Worm (Caenorhabditis elegans) whole organism, L1 larva: ENCODE results near the gene C49H3.12.

ENCODE experiments used
- C16A3.4 ChIP-seq: fragments of 150-350 bp; optimal IDR thresholded peaks from 2 replicates; lab custom pipeline; 2014; ENCODE audit warnings: missing biosample characterization, missing genetic modification characterization
- F16B12.6 ChIP-seq: fragments of 150-350 bp; optimal IDR thresholded peaks from 2 replicates; lab custom pipeline; 2014; ENCODE audit warnings: missing biosample characterization, missing genetic modification characterization
- Y116A8C.19 ChIP-seq: sonication (generic microtip); optimal IDR thresholded peaks from 2 replicates; lab custom pipeline; 2016; ENCODE audit warnings: missing compliant biosample characterization, missing genetic modification characterization, borderline replicate concordance
- aha-1 ChIP-seq: fragments of 150-350 bp; optimal IDR thresholded peaks from 2 replicates; lab custom pipeline; 2014; ENCODE audit warnings: missing biosample characterization, missing genetic modification characterization
- ama-1 ChIP-seq: fragments of 150-350 bp; optimal IDR thresholded peaks from 2 replicates; lab custom pipeline; 2014
- ceh-63 ChIP-seq: fragments of 200-800 bp; sonication (Bioruptor generic); optimal IDR thresholded peaks from 2 replicates; lab custom pipeline; 2018; ENCODE audit warnings: mild to moderate bottlenecking, missing genetic modification characterization, missing compliant biosample characterization
- ceh-88 ChIP-seq: fragments of 200-800 bp; sonication (Bioruptor generic); IDR thresholded peaks from 2 replicates; pipeline ENCODE4 v1.3.6; 2022; ENCODE audit warnings: missing genetic modification characterization, missing compliant biosample characterization
- ceh-90 ChIP-seq: sonication (generic microtip); optimal IDR thresholded peaks from 2 replicates; lab custom pipeline; 2016; ENCODE audit warnings: missing genetic modification characterization, missing compliant biosample characterization
- ces-1 ChIP-seq: fragments of 150-350 bp; optimal IDR thresholded peaks from 2 replicates; lab custom pipeline; 2014; ENCODE audit warnings: missing biosample characterization, missing genetic modification reagents, missing genetic modification characterization
- dpl-1 ChIP-seq, 3 experiments: fragments of 150-350 bp in 2 of 3; sonication (generic microtip) in 1 of 3; optimal IDR thresholded peaks; 2 replicates each; lab custom pipeline; 2014 to 2017; ENCODE audit warnings: missing biosample characterization in 3 of 3, missing genetic modification characterization in 3 of 3, missing genetic modification reagents in 3 of 3
- dsc-1 ChIP-seq: sonication (generic microtip); optimal IDR thresholded peaks from 2 replicates; lab custom pipeline; 2016; ENCODE audit warnings: mild to moderate bottlenecking, missing genetic modification characterization, missing compliant biosample characterization
- efl-1 ChIP-seq, 4 experiments: fragments of 150-350 bp; optimal IDR thresholded peaks in 3 of 4; peaks in 1 of 4; 1 replicate in 1 of 4; 2 replicates in 3 of 4; lab custom pipeline; 2014; ENCODE audit warnings: missing biosample characterization in 2 of 4, missing genetic modification characterization in 2 of 4, missing genetic modification reagents in 2 of 4
- egl-27 ChIP-seq, 2 experiments: fragments of 150-350 bp in 1 of 2; sonication (generic microtip); optimal IDR thresholded peaks; 3 replicates each; lab custom pipeline; 2017 to 2018; ENCODE audit warnings: missing biosample characterization in 2 of 2, missing genetic modification characterization in 2 of 2, missing genetic modification reagents in 2 of 2
- fkh-10 ChIP-seq: sonication (generic microtip); optimal IDR thresholded peaks from 2 replicates; lab custom pipeline; 2017; ENCODE audit warnings: missing biosample characterization, missing genetic modification reagents, missing genetic modification characterization
- fkh-4 ChIP-seq: sonication (generic microtip); optimal IDR thresholded peaks from 2 replicates; lab custom pipeline; 2016; ENCODE audit warnings: missing compliant biosample characterization, missing genetic modification characterization, borderline replicate concordance
- fkh-8 ChIP-seq: sonication (generic microtip); optimal IDR thresholded peaks from 2 replicates; lab custom pipeline; 2016; ENCODE audit warnings: mild to moderate bottlenecking, missing genetic modification characterization, missing compliant biosample characterization
- fos-1 ChIP-seq: fragments of 150-350 bp; optimal IDR thresholded peaks from 2 replicates; lab custom pipeline; 2014; ENCODE audit warnings: missing biosample characterization, missing genetic modification characterization
- hlh-17 ChIP-seq: fragments of 200-800 bp; sonication (Bioruptor generic); optimal IDR thresholded peaks from 2 replicates; lab custom pipeline; 2018; ENCODE audit warnings: missing genetic modification characterization, mild to moderate bottlenecking, missing compliant biosample characterization, moderate library complexity, borderline replicate concordance
- irx-1 ChIP-seq: sonication (generic microtip); optimal IDR thresholded peaks from 2 replicates; lab custom pipeline; 2016; ENCODE audit warnings: missing genetic modification characterization, missing compliant biosample characterization
- isw-1 ChIP-seq: fragments of 200-800 bp; sonication (Bioruptor generic); IDR thresholded peaks from 2 replicates; pipeline ENCODE4 v1.3.6; 2022; ENCODE audit warnings: missing genetic modification characterization, missing compliant biosample characterization
- lin-13 ChIP-seq: fragments of 150-350 bp; optimal IDR thresholded peaks from 2 replicates; lab custom pipeline; 2014; ENCODE audit warnings: missing biosample characterization, missing genetic modification reagents, missing genetic modification characterization
- lin-35 ChIP-seq, 2 experiments: fragments of 150-350 bp; optimal IDR thresholded peaks; 2 replicates each; lab custom pipeline; 2014; ENCODE audit warnings: missing biosample characterization in 2 of 2, missing genetic modification characterization in 2 of 2, missing genetic modification reagents in 2 of 2
- lin-39 ChIP-seq: fragments of 150-350 bp; optimal IDR thresholded peaks from 2 replicates; lab custom pipeline; 2014; ENCODE audit warnings: missing biosample characterization, missing genetic modification reagents, missing genetic modification characterization
- lir-3 ChIP-seq: sonication (generic microtip); optimal IDR thresholded peaks from 2 replicates; lab custom pipeline; 2016; ENCODE audit warnings: mild to moderate bottlenecking, missing genetic modification characterization, moderate library complexity, missing compliant biosample characterization; ENCODE audit not compliant: poor library complexity
- lsy-2 ChIP-seq, 2 experiments: fragments of 150-350 bp; optimal IDR thresholded peaks; 2 replicates each; lab custom pipeline; 2014; ENCODE audit warnings: missing biosample characterization in 2 of 2, missing genetic modification characterization in 2 of 2
- mab-9 ChIP-seq: fragments of 200-800 bp; sonication (Bioruptor generic); IDR thresholded peaks from 2 replicates; pipeline ENCODE4 v1.3.6; 2022; ENCODE audit warnings: missing genetic modification reagents, missing genetic modification characterization, missing compliant biosample characterization
- mep-1 ChIP-seq: fragments of 150-350 bp; optimal IDR thresholded peaks from 2 replicates; lab custom pipeline; 2014; ENCODE audit warnings: missing biosample characterization, missing genetic modification characterization
- nhr-12 ChIP-seq: sonication (generic microtip); optimal IDR thresholded peaks from 2 replicates; lab custom pipeline; 2017; ENCODE audit warnings: missing biosample characterization, missing genetic modification characterization
- nhr-19 ChIP-seq: fragments of 200-800 bp; sonication (Bioruptor generic); conservative IDR thresholded peaks from 2 replicates; pipeline ENCODE4 v1.3.6; 2022; ENCODE audit warnings: missing genetic modification characterization, missing compliant biosample characterization
- nhr-47 ChIP-seq: sonication (generic microtip); optimal IDR thresholded peaks from 2 replicates; lab custom pipeline; 2016; ENCODE audit warnings: mild to moderate bottlenecking, missing genetic modification characterization, moderate library complexity, missing compliant biosample characterization
- nhr-71 ChIP-seq: sonication (generic microtip); optimal IDR thresholded peaks from 2 replicates; lab custom pipeline; 2016; ENCODE audit warnings: mild to moderate bottlenecking, missing genetic modification characterization, moderate library complexity, missing compliant biosample characterization
- nhr-76 ChIP-seq: sonication (generic microtip); optimal IDR thresholded peaks from 2 replicates; lab custom pipeline; 2017; ENCODE audit warnings: missing biosample characterization, missing genetic modification characterization
- nhr-84 ChIP-seq: sonication (generic microtip); optimal IDR thresholded peaks from 2 replicates; lab custom pipeline; 2017; ENCODE audit warnings: missing biosample characterization, missing genetic modification characterization
- nhr-85 ChIP-seq: sonication (generic microtip); peaks from one replicate; lab custom pipeline; 2016; ENCODE audit warnings: missing genetic modification characterization, inconsistent platforms, missing compliant biosample characterization
- pqm-1 ChIP-seq: sonication (generic microtip); optimal IDR thresholded peaks from 3 replicates; lab custom pipeline; 2017; ENCODE audit warnings: missing biosample characterization, missing genetic modification characterization
- rnt-1 ChIP-seq: sonication (generic microtip); optimal IDR thresholded peaks from 2 replicates; lab custom pipeline; 2016; ENCODE audit warnings: mild to moderate bottlenecking, missing genetic modification characterization, moderate library complexity, missing compliant biosample characterization
- skn-1 ChIP-seq: fragments of 150-350 bp; optimal IDR thresholded peaks from 2 replicates; lab custom pipeline; 2014; ENCODE audit warnings: missing biosample characterization, missing genetic modification characterization
- sup-37 ChIP-seq: fragments of 200-800 bp; sonication (Bioruptor generic); optimal IDR thresholded peaks from 2 replicates; lab custom pipeline; 2018; ENCODE audit warnings: mild to moderate bottlenecking, missing genetic modification characterization, missing compliant biosample characterization
- swsn-7 ChIP-seq: sonication (generic microtip); optimal IDR thresholded peaks from 2 replicates; lab custom pipeline; 2016; ENCODE audit warnings: missing genetic modification characterization, missing compliant biosample characterization
- unc-30 ChIP-seq: sonication (generic microtip); optimal IDR thresholded peaks from 2 replicates; lab custom pipeline; 2017; ENCODE audit warnings: missing biosample characterization, missing genetic modification characterization
- unc-86 ChIP-seq: sonication (generic microtip); optimal IDR thresholded peaks from 2 replicates; lab custom pipeline; 2016; ENCODE audit warnings: missing genetic modification characterization, missing compliant biosample characterization
- ztf-4 ChIP-seq: fragments of 150-350 bp; optimal IDR thresholded peaks from 2 replicates; lab custom pipeline; 2014; ENCODE audit warnings: missing biosample characterization, missing genetic modification characterization

C49H3.12 gene

ce11 chrIV:7957504-7957903, 30.4 kb upstream of the C49H3.12 start, which contains the start of gene frpr-10:
Gene frpr-10, plus strand, starts transcription at chrIV:7957804.
- TF ChIP-seq fkh-8 (tag; lab: Kevin White, UChicago) (no peak), lin-39 (tag; lab: Kevin White, UChicago) (no peak), nhr-84 (no peak), ama-1 (lab: Kevin White, UChicago) (no peak), fos-1 (no peak)

- TF ChIP-seq F16B12.6 (tag; lab: Kevin White, UChicago) (no peak), lir-3 (tag; lab: Kevin White, UChicago) (no peak), skn-1 (tag; lab: Kevin White, UChicago) (no peak), ceh-88 (GFP tag; lab: Robert Waterston, UW) (no peak), fos-1 (no peak), hlh-17 (no peak), Y116A8C.19 (tag; lab: Kevin White, UChicago) (no peak), irx-1 (tag; lab: Kevin White, UChicago) (no peak), fkh-4 (tag; lab: Kevin White, UChicago) (no peak), pqm-1 (tag; lab: Kevin White, UChicago) (no peak), unc-30 (tag; lab: Kevin White, UChicago) (no peak), nhr-12 (tag; lab: Kevin White, UChicago) (no peak), egl-27 (tag; optimal IDR thresholded peaks at IDR 0.05; lab: Kevin White, UChicago) (no peak), lin-13 (GFP tag; lab: Kevin White, UChicago) (no peak), fkh-8 (tag; lab: Kevin White, UChicago) (no peak), mep-1 (tag; lab: Kevin White, UChicago) (no peak), C16A3.4 (tag; lab: Kevin White, UChicago) (no peak), ceh-90 (tag; lab: Kevin White, UChicago) (no peak), ces-1 (GFP tag; lab: Kevin White, UChicago) (no peak)
These were observed 29.7 kb upstream of the C49H3.12 start, which contains the start of gene csr-1 for ce11 chrIV:7956643-7957317. Gene csr-1, plus strand, starts transcription at chrIV:7957267.

- TF ChIP-seq ceh-63 (GFP tag; lab: Kevin White, UChicago) (no peak), unc-86 (tag; lab: Kevin White, UChicago) (no peak), ztf-4 (tag; lab: Kevin White, UChicago) (no peak), sup-37 (no peak), swsn-7 (tag; lab: Kevin White, UChicago) (no peak), fkh-8 (tag; lab: Kevin White, UChicago) (no peak), mab-9 (no peak), aha-1 (tag; lab: Kevin White, UChicago) (no peak), nhr-84 (no peak), nhr-47 (tag; lab: Kevin White, UChicago) (no peak), nhr-85 (tag; lab: Kevin White, UChicago) (no peak), dpl-1 (GFP tag; optimal IDR thresholded peaks at IDR 0.05; lab: Kevin White, UChicago) (no peak), nhr-76 (tag; lab: Kevin White, UChicago) (no peak)
These were observed 28.7 kb upstream of the C49H3.12 start, which contains the start of gene ceh-19 for ce11 chrIV:7955849-7956248. Gene ceh-19, minus strand, starts transcription at chrIV:7955949.

- no peak for TF ChIP-seq dpl-1 (GFP tag; optimal IDR thresholded peaks at IDR 0.05; lab: Kevin White, UChicago)
- no peak for TF ChIP-seq fos-1
- TF ChIP-seq F16B12.6 (tag; lab: Kevin White, UChicago) = no peak
- TF ChIP-seq fkh-10 (GFP tag; lab: Kevin White, UChicago) = no peak
- TF ChIP-seq, all 84 proteins: peak for 0
These were observed 26.9 kb upstream of the C49H3.12 start for ce11 chrIV:7954006-7954405.

ce11 chrIV:7948290-7948689, 21.2 kb upstream of the C49H3.12 start, which contains the start of gene mcm-3AP:
Gene mcm-3AP, plus strand, starts transcription at chrIV:7948672.
- peak in 1 of 3 experiments; percentile 30 for TF ChIP-seq dpl-1 (GFP tag; optimal IDR thresholded peaks at IDR 0.05; lab: Kevin White, UChicago)
- TF ChIP-seq dsc-1 (tag; lab: Kevin White, UChicago) = peak; percentile 0
- TF ChIP-seq lin-35 (GFP tag; optimal IDR thresholded peaks at IDR 0.05; lab: Kevin White, UChicago) = peak in 1 of 2 experiments; percentile 37
- peak; percentile 28 to 35 for TF ChIP-seq efl-1 (optimal IDR thresholded peaks at IDR 0.05; lab: Kevin White, UChicago)
- peak; percentile 16 to 88 for TF ChIP-seq efl-1 (GFP tag; optimal IDR thresholded peaks at IDR 0.05 in 1 of 2; lab: Kevin White, UChicago)
- peak; percentile 44 for TF ChIP-seq nhr-85 (tag; lab: Kevin White, UChicago)
- peak; percentile 72 for TF ChIP-seq isw-1
- TF ChIP-seq rnt-1 (tag; lab: Kevin White, UChicago) = peak; percentile 35
- peak; percentile 50 for TF ChIP-seq nhr-71 (tag; lab: Kevin White, UChicago)
- TF ChIP-seq lsy-2 (tag; optimal IDR thresholded peaks at IDR 0.05; lab: Kevin White, UChicago) = peak; percentile 31 to 83
- peak; percentile 45 for TF ChIP-seq nhr-47 (tag; lab: Kevin White, UChicago)
- TF ChIP-seq F16B12.6 (tag; lab: Kevin White, UChicago) = peak; percentile 36
- TF ChIP-seq nhr-19 (GFP tag; lab: Robert Waterston, UW) = peak; percentile 72
- TF ChIP-seq ceh-88 (GFP tag; lab: Robert Waterston, UW) = peak; percentile 41; the same call in 1 of the 2 replicates
